Worm (Caenorhabditis elegans): Measurements from ENCODE around the gene T12A7.2.

- TF ChIP-seq him-1 (tag; optimal IDR thresholded peaks at IDR 0.05) (no peak), W03F9.2 (tag; optimal IDR thresholded peaks at IDR 0.05) (no peak)
Observed at ce11 chrIV:11809047-11809446, 48.1 kb upstream of the T12A7.2 start.

All from whole organism, L4/young adult.